Worm (Caenorhabditis elegans) whole organism, young adult: ENCODE results near the gene H08M01.1.

ENCODE experiments used
- F10E7.11 ChIP-seq: sonication (generic microtip); optimal IDR thresholded peaks from 2 replicates; lab custom pipeline; 2017; ENCODE audit warnings: mild to moderate bottlenecking, missing genetic modification characterization, moderate library complexity, missing compliant biosample characterization
- F22D6.2 ChIP-seq: sonication (generic microtip); optimal IDR thresholded peaks from 2 replicates; lab custom pipeline; 2016; ENCODE audit warnings: mild to moderate bottlenecking, missing genetic modification characterization, missing compliant biosample characterization
- ZK185.1 ChIP-seq: sonication (generic microtip); optimal IDR thresholded peaks from 2 replicates; lab custom pipeline; 2016; ENCODE audit warnings: mild to moderate bottlenecking, missing genetic modification characterization, missing compliant biosample characterization; ENCODE audit not compliant: poor library complexity, severe bottlenecking
- egrh-3 ChIP-seq: fragments of 200-800 bp; sonication (Bioruptor generic); IDR thresholded peaks from 2 replicates; pipeline ENCODE4 v1.3.6; 2022; ENCODE audit warnings: missing genetic modification reagents, missing genetic modification characterization, missing compliant biosample characterization
- ets-4 ChIP-seq: fragments of 200-800 bp; sonication (Bioruptor generic); optimal IDR thresholded peaks from 2 replicates; lab custom pipeline; 2018; ENCODE audit warnings: mild to moderate bottlenecking, missing genetic modification characterization, missing compliant biosample characterization
- lin-26 ChIP-seq: fragments of 200-800 bp; sonication (Bioruptor generic); IDR thresholded peaks from 2 replicates; pipeline ENCODE4 v1.3.6; 2022; ENCODE audit warnings: missing genetic modification reagents, missing genetic modification characterization, missing compliant biosample characterization
- mcd-1 ChIP-seq: fragments of 200-800 bp; sonication (Bioruptor generic); IDR thresholded peaks from 2 replicates; pipeline ENCODE4 v1.3.6; 2022; ENCODE audit warnings: missing genetic modification reagents, missing genetic modification characterization, missing compliant biosample characterization
- nfyb-1 ChIP-seq: fragments of 200-800 bp; sonication (Bioruptor generic); IDR thresholded peaks from 2 replicates; pipeline ENCODE4 v1.3.6; 2022; ENCODE audit warnings: missing genetic modification reagents, missing genetic modification characterization, missing compliant biosample characterization
- nhr-90 ChIP-seq: sonication (generic microtip); optimal IDR thresholded peaks from 2 replicates; lab custom pipeline; 2016; ENCODE audit warnings: missing genotype, mild to moderate bottlenecking, missing genetic modification characterization, missing compliant biosample characterization
- repo-1 ChIP-seq: sonication (generic microtip); optimal IDR thresholded peaks from 2 replicates; lab custom pipeline; 2017; ENCODE audit warnings: mild to moderate bottlenecking, missing genetic modification characterization, missing compliant biosample characterization
- unc-62 ChIP-seq: fragments of 150-350 bp; optimal IDR thresholded peaks from 2 replicates; lab custom pipeline; 2014; ENCODE audit warnings: missing biosample characterization, missing genetic modification reagents, missing genetic modification characterization
- ztf-25 ChIP-seq: fragments of 200-800 bp; sonication (Bioruptor generic); IDR thresholded peaks from 2 replicates; pipeline ENCODE4 v1.3.6; 2022; ENCODE audit warnings: missing genetic modification reagents, missing genetic modification characterization, missing compliant biosample characterization
- ztf-3 ChIP-seq: fragments of 200-800 bp; sonication (Bioruptor generic); optimal IDR thresholded peaks from 2 replicates; lab custom pipeline; 2018; ENCODE audit warnings: mild to moderate bottlenecking, missing genetic modification characterization, missing compliant biosample characterization

DNA sequence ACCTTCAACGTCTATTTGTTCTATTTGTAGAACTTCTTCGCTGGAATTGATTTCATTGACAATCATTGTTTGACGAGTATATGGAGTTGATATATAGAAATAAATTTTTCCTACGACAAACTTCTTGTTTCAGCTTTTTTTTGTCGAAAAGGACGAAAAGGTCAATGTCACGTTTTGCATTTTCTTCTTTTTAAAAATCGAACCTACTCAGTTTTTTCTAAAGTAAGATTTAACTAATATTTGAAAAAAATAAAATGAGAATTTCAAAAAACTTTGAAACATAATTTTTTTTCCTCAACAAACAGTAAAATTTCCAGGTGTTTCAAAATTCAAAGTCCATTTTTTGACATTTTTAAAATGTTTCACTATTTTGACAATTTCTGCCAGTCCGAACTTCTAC lies at the start of gene H08M01.1:
- TF ChIP-seq ZK185.1 (tag; lab: Kevin White, UChicago) (no peak), nhr-90 (tag; lab: Kevin White, UChicago) (no peak), F22D6.2 (no peak), mcd-1 (no peak), repo-1 (tag; lab: Kevin White, UChicago) (no peak), nfyb-1 (GFP tag; lab: Robert Waterston, UW) (no peak), ets-4 (GFP tag; lab: Kevin White, UChicago) (no peak), ztf-25 (no peak), unc-62 (GFP tag; lab: Kevin White, UChicago) (no peak), lin-26 (GFP tag; lab: Robert Waterston, UW) (no peak), ztf-3 (GFP tag; lab: Kevin White, UChicago) (no peak), F10E7.11 (no peak), egrh-3 (no peak)
